Worm (Caenorhabditis elegans): ENCODE measurements around the gene F45E1.4.

Gene F45E1.4

ce11 chrX:7951578-7951977 lies 34.2 kb upstream of the F45E1.4 start (continued):
- TF ChIP-seq tbx-7 (tag; optimal IDR thresholded peaks at IDR 0.05): no peak
- peak; percentile 62 for TF ChIP-seq ceh-48 (tag; optimal IDR thresholded peaks at IDR 0.05)
- peak; percentile 41 for TF ChIP-seq fax-1 (tag; optimal IDR thresholded peaks at IDR 0.05)
- TF ChIP-seq ceh-31 (tag; optimal IDR thresholded peaks at IDR 0.05): peak; percentile 94
- peak; percentile 68 for TF ChIP-seq madf-2 (tag; optimal IDR thresholded peaks at IDR 0.05)
- TF ChIP-seq lin-11 (tag; optimal IDR thresholded peaks at IDR 0.05): no peak
- no peak for TF ChIP-seq ceh-6 (GFP tag; optimal IDR thresholded peaks at IDR 0.05)
- no peak for TF ChIP-seq ceh-9 (tag; optimal IDR thresholded peaks at IDR 0.05)
- peak; percentile 86 for TF ChIP-seq tbx-2 (tag; optimal IDR thresholded peaks at IDR 0.05)
- TF ChIP-seq pqm-1 (tag; optimal IDR thresholded peaks at IDR 0.05): no peak
- peak; percentile 82 for TF ChIP-seq ceh-14 (tag; optimal IDR thresholded peaks at IDR 0.05)
- TF ChIP-seq unc-55 (GFP tag; optimal IDR thresholded peaks at IDR 0.05): peak; percentile 95
- peak; percentile 84 for TF ChIP-seq ref-2 (tag; optimal IDR thresholded peaks at IDR 0.05)
- TF ChIP-seq ahr-1 (tag; optimal IDR thresholded peaks at IDR 0.05): no peak
- TF ChIP-seq elt-4 (tag; optimal IDR thresholded peaks at IDR 0.05): no peak
- TF ChIP-seq Y22D7AL.16 (tag; optimal IDR thresholded peaks at IDR 0.05): no peak
- peak; percentile 91 for TF ChIP-seq nfya-1 (tag; optimal IDR thresholded peaks at IDR 0.05)
- peak; percentile 23 for TF ChIP-seq ceh-30 (tag; optimal IDR thresholded peaks at IDR 0.05)
- peak; percentile 63 for TF ChIP-seq C08G9.2 (tag; optimal IDR thresholded peaks at IDR 0.05)
- no peak; the same call in 1 of the 2 replicates for TF ChIP-seq sox-2 (GFP tag; IDR thresholded peaks at IDR 0.05)
- no peak for TF ChIP-seq fkh-10 (GFP tag; optimal IDR thresholded peaks at IDR 0.05)
- peak; percentile 69 for TF ChIP-seq pros-1 (tag; optimal IDR thresholded peaks at IDR 0.05)

- TF ChIP-seq unc-3 (GFP tag; conservative IDR thresholded peaks at IDR 0.05) (no peak), unc-3 (tag; optimal IDR thresholded peaks at IDR 0.05) (no peak), K09A11.1 (tag; optimal IDR thresholded peaks at IDR 0.05; ENCODE audit: insufficient read depth) (no peak), ets-4 (tag; optimal IDR thresholded peaks at IDR 0.05) (no peak), elt-2 (tag; optimal IDR thresholded peaks at IDR 0.05) (peak; percentile 19), sox-2 (GFP tag; IDR thresholded peaks at IDR 0.05) (no peak), ceh-6 (GFP tag; optimal IDR thresholded peaks at IDR 0.05) (no peak), nhr-232 (tag; optimal IDR thresholded peaks at IDR 0.05) (no peak), sox-4 (tag; optimal IDR thresholded peaks at IDR 0.05) (no peak), C08G9.2 (tag; optimal IDR thresholded peaks at IDR 0.05) (no peak), odd-2 (tag; optimal IDR thresholded peaks at IDR 0.05) (no peak), lim-6 (tag; optimal IDR thresholded peaks at IDR 0.05) (no peak), hlh-30 (tag; optimal IDR thresholded peaks at IDR 0.05; ENCODE audit: insufficient read depth) (peak; percentile 4), fkh-6 (tag; optimal IDR thresholded peaks at IDR 0.05) (no peak), ztf-16 (tag; optimal IDR thresholded peaks at IDR 0.05) (no peak)
Observed at ce11 chrX:7952226-7953062, 33.3 kb upstream of the F45E1.4 start.

DNA sequence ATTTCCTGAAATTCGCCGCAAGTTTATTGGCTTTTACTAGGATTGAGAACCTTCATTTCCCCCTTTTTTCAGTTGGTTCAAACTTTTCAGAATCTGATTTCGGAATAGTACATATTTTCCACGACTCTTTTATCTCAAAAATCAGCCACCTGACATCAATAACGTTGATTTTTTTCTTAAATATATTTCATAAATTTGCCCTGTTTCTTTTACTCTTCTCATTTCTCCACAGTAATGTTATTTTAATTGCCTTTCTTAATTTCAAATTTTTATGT lies 32.8 kb upstream of the F45E1.4 start:
- TF ChIP-seq ceh-24 (tag; optimal IDR thresholded peaks at IDR 0.05): no peak
- TF ChIP-seq ztf-16 (tag; optimal IDR thresholded peaks at IDR 0.05): no peak
- TF ChIP-seq unc-42 (tag; optimal IDR thresholded peaks at IDR 0.05): no peak
- no peak for TF ChIP-seq pqm-1 (tag; optimal IDR thresholded peaks at IDR 0.05)
- no peak for TF ChIP-seq ceh-6 (GFP tag; optimal IDR thresholded peaks at IDR 0.05)
- TF ChIP-seq hlh-15 (tag; optimal IDR thresholded peaks at IDR 0.05): no peak

ce11 chrX:7953695-7954094 lies 32.1 kb upstream of the F45E1.4 start:
- TF ChIP-seq dmd-4 (tag; optimal IDR thresholded peaks at IDR 0.05; ENCODE audit: borderline replicate concordance): no peak
- no peak for TF ChIP-seq gmeb-2 (tag; optimal IDR thresholded peaks at IDR 0.05)
- TF ChIP-seq hlh-8 (tag; optimal IDR thresholded peaks at IDR 0.05): no peak
- no peak for TF ChIP-seq ets-4 (tag; optimal IDR thresholded peaks at IDR 0.05)
- no peak for TF ChIP-seq sox-4 (tag; optimal IDR thresholded peaks at IDR 0.05)
- TF ChIP-seq hlh-30 (tag; optimal IDR thresholded peaks at IDR 0.05; ENCODE audit: insufficient read depth): no peak
- TF ChIP-seq ceh-9 (tag; optimal IDR thresholded peaks at IDR 0.05): no peak
- TF ChIP-seq dve-1 (tag; optimal IDR thresholded peaks at IDR 0.05): no peak
- no peak for TF ChIP-seq pha-2 (tag; optimal IDR thresholded peaks at IDR 0.05)
- TF ChIP-seq hlh-6 (tag; optimal IDR thresholded peaks at IDR 0.05): no peak
- no peak for TF ChIP-seq sdc-2 (tag; optimal IDR thresholded peaks at IDR 0.05)
- no peak for TF ChIP-seq ceh-34 (tag; optimal IDR thresholded peaks at IDR 0.05)
- no peak for TF ChIP-seq ceh-30 (tag; optimal IDR thresholded peaks at IDR 0.05)
- no peak for TF ChIP-seq ceh-18 (tag; optimal IDR thresholded peaks at IDR 0.05)
- no peak for TF ChIP-seq fkh-6 (tag; optimal IDR thresholded peaks at IDR 0.05)

All from whole organism, late embryonic.